3 fruit fly cellular contexts compared by ENCODE assay signal in genomic region chr3L:14678097-14678679, dm6.
TF ChIP-seq lines count a peak whose summit lies in the region.

CG4914 (minus strand) TSS chr3L:14678147.

TF ChIP-seq in whole organism, embryonic, 481 proteins besides CTCF, POLR2A, EP300 and RAD21 (continued from another document and continues in another):
- TF ChIP-seq CG12071 (GFP tag; optimal IDR thresholded peaks at IDR 0.05; lab: Kevin White, UChicago) (no peak), CG18619 (GFP tag; optimal IDR thresholded peaks at IDR 0.05; lab: Kevin White, UChicago) (peak; percentile 76), CG13123 (GFP tag; optimal IDR thresholded peaks at IDR 0.05; lab: Kevin White, UChicago) (peak; percentile 41), CG8765 (GFP tag; IDR thresholded peaks at IDR 0.05; lab: Robert Waterston, UW) (peak; percentile 26; the same call in 1 of the 2 replicates), CG10462 (GFP tag; optimal IDR thresholded peaks at IDR 0.05; lab: Kevin White, UChicago) (peak; percentile 48), CG11247 (GFP tag; IDR thresholded peaks at IDR 0.05; lab: Robert Waterston, UW) (no peak), MTF-1 (GFP tag; optimal IDR thresholded peaks at IDR 0.05; lab: Kevin White, UChicago; ENCODE audit: borderline replicate concordance) (no peak), CG8388 (GFP tag; optimal IDR thresholded peaks at IDR 0.05; lab: Kevin White, UChicago) (peak; percentile 88), CG10431 (GFP tag; optimal IDR thresholded peaks at IDR 0.05; lab: Kevin White, UChicago) (peak; percentile 50), B-H1 (GFP tag; IDR thresholded peaks at IDR 0.05; lab: Robert Waterston, UW) (peak; percentile 20; the same call in 1 of the 3 replicates), fd96Cb (tag; optimal IDR thresholded peaks at IDR 0.05; lab: Kevin White, UChicago) (peak; percentile 74), Ptx1 (GFP tag; IDR thresholded peaks at IDR 0.05; lab: Robert Waterston, UW) (peak; percentile 74), D19B (GFP tag; optimal IDR thresholded peaks at IDR 0.05; lab: Kevin White, UChicago) (no peak), ftz-f1 (GFP tag; optimal IDR thresholded peaks at IDR 0.05; lab: Kevin White, UChicago) (no peak), CG13424 (tag; optimal IDR thresholded peaks at IDR 0.05; lab: Kevin White, UChicago) (peak; percentile 83), CG15073 (GFP tag; optimal IDR thresholded peaks at IDR 0.05; lab: Kevin White, UChicago) (no peak), CrebB (tag; optimal IDR thresholded peaks at IDR 0.05; lab: Kevin White, UChicago) (peak; percentile 4), CG43689 (GFP tag; IDR thresholded peaks at IDR 0.05; lab: Robert Waterston, UW) (no peak), kah (GFP tag; optimal IDR thresholded peaks at IDR 0.05; lab: Kevin White, UChicago) (peak; percentile 28), Doc3 (GFP tag; IDR thresholded peaks at IDR 0.05; lab: Robert Waterston, UW; ENCODE audit: partially characterized antibody) (no peak), CG15514 (GFP tag; optimal IDR thresholded peaks at IDR 0.05; lab: Kevin White, UChicago) (no peak), HmgD (GFP tag; optimal IDR thresholded peaks at IDR 0.05; lab: Kevin White, UChicago) (no peak), NC2α (GFP tag; optimal IDR thresholded peaks at IDR 0.05; lab: Kevin White, UChicago) (no peak), sug (tag; optimal IDR thresholded peaks at IDR 0.05; lab: Kevin White, UChicago) (no peak), B-H2 (GFP tag; optimal IDR thresholded peaks at IDR 0.05; lab: Kevin White, UChicago) (no peak), CG2875 (GFP tag; optimal IDR thresholded peaks at IDR 0.05; lab: Kevin White, UChicago) (peak; percentile 74), repo (GFP tag; optimal IDR thresholded peaks at IDR 0.05; lab: Kevin White, UChicago) (no peak), CG13894 (tag; optimal IDR thresholded peaks at IDR 0.05; lab: Kevin White, UChicago) (no peak), Mad (GFP tag; optimal IDR thresholded peaks at IDR 0.05; lab: Kevin White, UChicago) (peak; percentile 17), CG2889 (GFP tag; IDR thresholded peaks at IDR 0.05; lab: Robert Waterston, UW) (no peak), Usf (GFP tag; optimal IDR thresholded peaks at IDR 0.05; lab: Kevin White, UChicago) (peak; percentile 84), tap (tag; optimal IDR thresholded peaks at IDR 0.05; lab: Kevin White, UChicago) (peak; percentile 47), Camta (GFP tag; optimal IDR thresholded peaks at IDR 0.05; lab: Kevin White, UChicago) (peak; percentile 52), Sin3A (optimal IDR thresholded peaks at IDR 0.05; lab: Kevin White, UChicago) (no peak), Ada2b (GFP tag; IDR thresholded peaks at IDR 0.05; lab: Robert Waterston, UW) (peak; percentile 46), CG10565 (GFP tag; optimal IDR thresholded peaks at IDR 0.05; lab: Kevin White, UChicago) (no peak), corto (GFP tag; optimal IDR thresholded peaks at IDR 0.05; lab: Kevin White, UChicago) (no peak), NfI (GFP tag; optimal IDR thresholded peaks at IDR 0.05; lab: Kevin White, UChicago) (peak; percentile 55), Blimp-1 (GFP tag; optimal IDR thresholded peaks at IDR 0.05; lab: Kevin White, UChicago) (peak; percentile 88), amos (GFP tag; IDR thresholded peaks at IDR 0.05; lab: Robert Waterston, UW; ENCODE audit: partially characterized antibody) (no peak), dmrt11E (tag; optimal IDR thresholded peaks at IDR 0.05; lab: Kevin White, UChicago) (peak; percentile 92), stc (GFP tag; IDR thresholded peaks at IDR 0.05; lab: Robert Waterston, UW) (peak; percentile 47; the same call in 1 of the 2 replicates), Hand (GFP tag; optimal IDR thresholded peaks at IDR 0.05; lab: Kevin White, UChicago) (no peak), CG6654 (GFP tag; optimal IDR thresholded peaks at IDR 0.05; lab: Kevin White, UChicago) (peak; percentile 54)

TF ChIP-seq in whole organism, prepupa, 60 proteins besides CTCF, POLR2A, EP300 and RAD21 (continued from another document):
- TF ChIP-seq CG8632 (GFP tag; optimal IDR thresholded peaks at IDR 0.05; lab: Kevin White, UChicago), result peak; percentile 79
- TF ChIP-seq dsx (GFP tag; optimal IDR thresholded peaks at IDR 0.05; lab: Kevin White, UChicago; ENCODE audit: poor library complexity, severe bottlenecking), result peak; percentile 70
- peak; percentile 89 for TF ChIP-seq Smox (GFP tag; optimal IDR thresholded peaks at IDR 0.05; lab: Kevin White, UChicago)
- peak; percentile 78 for TF ChIP-seq Ets96B (tag; optimal IDR thresholded peaks at IDR 0.05; lab: Kevin White, UChicago)
- TF ChIP-seq Sox14 (GFP tag; optimal IDR thresholded peaks at IDR 0.05; lab: Kevin White, UChicago), result peak; percentile 79
- TF ChIP-seq dac (GFP tag; optimal IDR thresholded peaks at IDR 0.05; lab: Kevin White, UChicago), result peak; percentile 63
- peak; percentile 85 for TF ChIP-seq CG3919 (GFP tag; optimal IDR thresholded peaks at IDR 0.05; lab: Kevin White, UChicago)
- peak; percentile 82 for TF ChIP-seq CG6276 (GFP tag; optimal IDR thresholded peaks at IDR 0.05; lab: Kevin White, UChicago)
- TF ChIP-seq Eip93F (GFP tag; optimal IDR thresholded peaks at IDR 0.05; lab: Kevin White, UChicago), result peak; percentile 1
- peak; percentile 62 for TF ChIP-seq CG8319 (GFP tag; optimal IDR thresholded peaks at IDR 0.05; lab: Kevin White, UChicago)
- TF ChIP-seq CG6854 (GFP tag; optimal IDR thresholded peaks at IDR 0.05; lab: Kevin White, UChicago), result peak; percentile 17
- TF ChIP-seq achi (GFP tag; optimal IDR thresholded peaks at IDR 0.05; lab: Kevin White, UChicago), result peak; percentile 88
- TF ChIP-seq Blimp-1 (GFP tag; optimal IDR thresholded peaks at IDR 0.05; lab: Kevin White, UChicago), result peak; percentile 73
- TF ChIP-seq CG4318 (GFP tag; optimal IDR thresholded peaks at IDR 0.05; lab: Kevin White, UChicago), result peak; percentile 88
- peak; percentile 47 for TF ChIP-seq CG11902 (GFP tag; optimal IDR thresholded peaks at IDR 0.05; lab: Kevin White, UChicago)
- TF ChIP-seq Hr4 (GFP tag; optimal IDR thresholded peaks at IDR 0.05; lab: Kevin White, UChicago), result peak; percentile 65
- peak; percentile 30 for TF ChIP-seq CG7368 (GFP tag; optimal IDR thresholded peaks at IDR 0.05; lab: Kevin White, UChicago)
- TF ChIP-seq Gug (GFP tag; IDR thresholded peaks at IDR 0.05; lab: Robert Waterston, UW), result peak; percentile 67
- peak; percentile 71 for TF ChIP-seq spab (GFP tag; optimal IDR thresholded peaks at IDR 0.05; lab: Kevin White, UChicago)
- peak; percentile 86 for TF ChIP-seq CG15336 (GFP tag; IDR thresholded peaks at IDR 0.05; lab: Robert Waterston, UW)
- TF ChIP-seq Sox15 (GFP tag; optimal IDR thresholded peaks at IDR 0.05; lab: Kevin White, UChicago), result peak; percentile 71
- TF ChIP-seq Lpt (GFP tag; optimal IDR thresholded peaks at IDR 0.05; lab: Kevin White, UChicago), result peak; percentile 65
- TF ChIP-seq fkh (GFP tag; optimal IDR thresholded peaks at IDR 0.05; lab: Kevin White, UChicago), result no peak
- peak; percentile 17 for TF ChIP-seq fd85E (GFP tag; optimal IDR thresholded peaks at IDR 0.05; lab: Kevin White, UChicago)
- TF ChIP-seq Eip75B (GFP tag; optimal IDR thresholded peaks at IDR 0.05; lab: Kevin White, UChicago), result peak; percentile 82
- peak; percentile 64 for TF ChIP-seq Ets21C (GFP tag; optimal IDR thresholded peaks at IDR 0.05; lab: Kevin White, UChicago)
- peak; percentile 78; the same call in 2 of the 3 replicates for TF ChIP-seq CG6163 (GFP tag; IDR thresholded peaks at IDR 0.05; lab: Robert Waterston, UW)
- peak; percentile 85 for TF ChIP-seq net (GFP tag; optimal IDR thresholded peaks at IDR 0.05; lab: Kevin White, UChicago)
- TF ChIP-seq salr (GFP tag; optimal IDR thresholded peaks at IDR 0.05; lab: Kevin White, UChicago), result peak; percentile 13 to 90
- peak; percentile 81 for TF ChIP-seq CG31627 (GFP tag; optimal IDR thresholded peaks at IDR 0.05; lab: Kevin White, UChicago)
- peak; percentile 94 for TF ChIP-seq CG32006 (GFP tag; optimal IDR thresholded peaks at IDR 0.05; lab: Kevin White, UChicago)
- TF ChIP-seq lz (GFP tag; optimal IDR thresholded peaks at IDR 0.05; lab: Kevin White, UChicago), result peak; percentile 86
- peak; percentile 72 for TF ChIP-seq pdm3 (GFP tag; optimal IDR thresholded peaks at IDR 0.05; lab: Kevin White, UChicago)
- no peak for TF ChIP-seq CG1621 (tag; optimal IDR thresholded peaks at IDR 0.05; lab: Kevin White, UChicago)
- peak; percentile 63 for TF ChIP-seq CG6808 (GFP tag; optimal IDR thresholded peaks at IDR 0.05; lab: Kevin White, UChicago)
- TF ChIP-seq Eip78C (GFP tag; lab: Kevin White, UChicago), result peak; percentile 94
- TF ChIP-seq CG10631 (GFP tag; optimal IDR thresholded peaks at IDR 0.05; lab: Kevin White, UChicago), result peak; percentile 88

TF ChIP-seq in whole organism, wandering third instar larva, 38 proteins besides CTCF, POLR2A, EP300 and RAD21 (continued from another document):
- peak; percentile 80 for TF ChIP-seq Dfd (GFP tag; optimal IDR thresholded peaks at IDR 0.05; lab: Kevin White, UChicago)
- TF ChIP-seq lola (GFP tag; optimal IDR thresholded peaks at IDR 0.05; lab: Kevin White, UChicago), result no peak
- no peak for TF ChIP-seq usp (GFP tag; optimal IDR thresholded peaks at IDR 0.05; lab: Kevin White, UChicago)
- no peak for TF ChIP-seq Mio (GFP tag; optimal IDR thresholded peaks at IDR 0.05; lab: Kevin White, UChicago)
- no peak for TF ChIP-seq dsf (GFP tag; optimal IDR thresholded peaks at IDR 0.05; lab: Kevin White, UChicago; ENCODE audit: borderline replicate concordance)
- no peak for TF ChIP-seq Dif (GFP tag; optimal IDR thresholded peaks at IDR 0.05; lab: Kevin White, UChicago; ENCODE audit: partially characterized antibody)
- peak; percentile 83 for TF ChIP-seq rgr (GFP tag; optimal IDR thresholded peaks at IDR 0.05; lab: Kevin White, UChicago)
- TF ChIP-seq N (GFP tag; optimal IDR thresholded peaks at IDR 0.05; lab: Kevin White, UChicago), result no peak
